Worm (Caenorhabditis elegans) whole organism, young adult: ENCODE measurements around the gene dhs-20.
A peak's percentile ranks its signal among the peaks of the same experiment; 100 is the strongest.

ENCODE experiments used
- B0261.1 ChIP-seq: sonication (generic microtip); optimal IDR thresholded peaks from 2 replicates; lab custom pipeline; 2016; ENCODE audit warnings: mild to moderate bottlenecking, missing genetic modification characterization, moderate library complexity, missing compliant biosample characterization
- C17E4.6 ChIP-seq: fragments of 200-800 bp; sonication (Bioruptor generic); IDR thresholded peaks from 2 replicates; pipeline ENCODE4 v1.3.6; 2022; ENCODE audit warnings: missing genetic modification reagents, missing genetic modification characterization, missing compliant biosample characterization
- F37B4.10 ChIP-seq: fragments of 200-800 bp; sonication (Bioruptor generic); IDR thresholded peaks from 2 replicates; pipeline ENCODE4 v1.3.6; 2022; ENCODE audit warnings: missing genetic modification characterization, missing compliant biosample characterization
- F57C9.4 ChIP-seq: sonication (generic microtip); optimal IDR thresholded peaks from 2 replicates; lab custom pipeline; 2017; ENCODE audit warnings: mild to moderate bottlenecking, missing genetic modification characterization, missing compliant biosample characterization
- K11D2.4 ChIP-seq: fragments of 200-800 bp; sonication (Bioruptor generic); IDR thresholded peaks from 2 replicates; pipeline ENCODE4 v1.3.6; 2022; ENCODE audit warnings: missing genetic modification reagents, missing genetic modification characterization, missing compliant biosample characterization
- K12H6.12 ChIP-seq: fragments of 200-800 bp; sonication (Bioruptor generic); optimal IDR thresholded peaks from 2 replicates; lab custom pipeline; 2018; ENCODE audit warnings: mild to moderate bottlenecking, missing genetic modification characterization, missing compliant biosample characterization
- T07F8.4 ChIP-seq: sonication (generic microtip); optimal IDR thresholded peaks from 2 replicates; lab custom pipeline; 2016; ENCODE audit warnings: mild to moderate bottlenecking, missing genetic modification characterization, moderate library complexity, missing compliant biosample characterization
- ama-1 ChIP-seq, 3 experiments: fragments of 150-350 bp in 1 of 3; sonication (generic microtip) in 2 of 3; optimal IDR thresholded peaks; 2 replicates each; lab custom pipeline; 2014 to 2018; ENCODE audit warnings: missing biosample characterization in 2 of 3, missing genetic modification characterization in 2 of 3, missing genetic modification reagents in 2 of 3
- aptf-2 ChIP-seq: fragments of 200-800 bp; sonication (Bioruptor generic); conservative IDR thresholded peaks from 2 replicates; pipeline ENCODE4 v1.3.6; 2022; ENCODE audit warnings: missing genetic modification reagents, missing genetic modification characterization, missing compliant biosample characterization
- athp-1 ChIP-seq: sonication (generic microtip); optimal IDR thresholded peaks from 2 replicates; lab custom pipeline; 2017; ENCODE audit warnings: mild to moderate bottlenecking, missing genetic modification characterization, missing compliant biosample characterization
- attf-5 ChIP-seq: fragments of 200-800 bp; sonication (Bioruptor generic); optimal IDR thresholded peaks from 2 replicates; lab custom pipeline; 2018; ENCODE audit warnings: mild to moderate bottlenecking, missing genetic modification characterization, missing compliant biosample characterization
- cebp-1 ChIP-seq, 2 experiments: fragments of 200-800 bp in 1 of 2; sonication (Bioruptor generic) in 1 of 2; sonication (generic microtip) in 1 of 2; IDR thresholded peaks in 1 of 2; optimal IDR thresholded peaks in 1 of 2; 2 replicates each; pipeline versions ENCODE4 v1.3.6 to Lab custom; 2017 to 2022; ENCODE audit warnings: missing compliant biosample characterization in 2 of 2, missing genetic modification characterization in 2 of 2, mild to moderate bottlenecking in 1 of 2, missing genetic modification reagents in 1 of 2, moderate library complexity in 1 of 2
- ceh-100 ChIP-seq: fragments of 200-800 bp; sonication (Bioruptor generic); IDR thresholded peaks from 2 replicates; pipeline ENCODE4 v1.3.6; 2022; ENCODE audit warnings: missing genetic modification reagents, missing genetic modification characterization, missing compliant biosample characterization
- chd-7 ChIP-seq: sonication (generic microtip); optimal IDR thresholded peaks from 2 replicates; lab custom pipeline; 2016; ENCODE audit warnings: mild to moderate bottlenecking, missing genetic modification characterization, moderate library complexity, missing compliant biosample characterization
- dox-1 ChIP-seq: fragments of 200-800 bp; sonication (Bioruptor generic); IDR thresholded peaks from 2 replicates; pipeline ENCODE4 v1.3.6; 2022; ENCODE audit warnings: missing genetic modification reagents, missing genetic modification characterization, missing compliant biosample characterization
- dpff-1 ChIP-seq: sonication (generic microtip); optimal IDR thresholded peaks from 2 replicates; lab custom pipeline; 2017; ENCODE audit warnings: mild to moderate bottlenecking, missing genetic modification characterization, missing compliant biosample characterization
- egl-18 ChIP-seq: fragments of 200-800 bp; sonication (Bioruptor generic); IDR thresholded peaks from 2 replicates; pipeline ENCODE4 v1.3.6; 2022; ENCODE audit warnings: missing genetic modification reagents, missing genetic modification characterization, missing compliant biosample characterization
- egrh-3 ChIP-seq: fragments of 200-800 bp; sonication (Bioruptor generic); IDR thresholded peaks from 2 replicates; pipeline ENCODE4 v1.3.6; 2022; ENCODE audit warnings: missing genetic modification reagents, missing genetic modification characterization, missing compliant biosample characterization
- ekl-4 ChIP-seq: fragments of 200-800 bp; sonication (Bioruptor generic); IDR thresholded peaks from 2 replicates; pipeline ENCODE4 v1.3.6; 2022; ENCODE audit warnings: missing genetic modification reagents, missing genetic modification characterization, missing compliant biosample characterization
- hlh-26 ChIP-seq: fragments of 200-800 bp; sonication (Bioruptor generic); conservative IDR thresholded peaks from 2 replicates; pipeline ENCODE4 v1.3.6; 2022; ENCODE audit warnings: missing genetic modification reagents, missing genetic modification characterization, missing compliant biosample characterization
- hmg-1.2 ChIP-seq: fragments of 200-800 bp; sonication (Bioruptor generic); IDR thresholded peaks from 2 replicates; pipeline ENCODE4 v1.3.6; 2022; ENCODE audit warnings: missing genetic modification reagents, missing genetic modification characterization, missing compliant biosample characterization
- hsf-1 ChIP-seq: fragments of 200-800 bp; sonication (Bioruptor generic); IDR thresholded peaks from 2 replicates; pipeline ENCODE4 v1.3.6; 2022; ENCODE audit warnings: missing genetic modification reagents, missing genetic modification characterization, missing compliant biosample characterization
- let-526 ChIP-seq: fragments of 200-800 bp; sonication (Bioruptor generic); IDR thresholded peaks from 2 replicates; pipeline ENCODE4 v1.3.6; 2022; ENCODE audit warnings: missing genetic modification reagents, missing genetic modification characterization, missing compliant biosample characterization
- lin-26 ChIP-seq: fragments of 200-800 bp; sonication (Bioruptor generic); IDR thresholded peaks from 2 replicates; pipeline ENCODE4 v1.3.6; 2022; ENCODE audit warnings: missing genetic modification reagents, missing genetic modification characterization, missing compliant biosample characterization
- lin-35 ChIP-seq, 3 experiments: fragments of 150-350 bp in 2 of 3; sonication (generic microtip) in 1 of 3; optimal IDR thresholded peaks; 2 replicates each; lab custom pipeline; 2014 to 2018; ENCODE audit warnings: missing biosample characterization in 3 of 3, missing genetic modification characterization in 3 of 3, missing genetic modification reagents in 3 of 3
- lsl-1 ChIP-seq: fragments of 200-800 bp; sonication (Bioruptor generic); optimal IDR thresholded peaks from 2 replicates; lab custom pipeline; 2018; ENCODE audit warnings: mild to moderate bottlenecking, missing genetic modification characterization, moderate library complexity, missing compliant biosample characterization
- madf-10 ChIP-seq: sonication (generic microtip); optimal IDR thresholded peaks from 2 replicates; lab custom pipeline; 2016; ENCODE audit warnings: mild to moderate bottlenecking, missing genetic modification characterization, missing compliant biosample characterization
- mcd-1 ChIP-seq: fragments of 200-800 bp; sonication (Bioruptor generic); IDR thresholded peaks from 2 replicates; pipeline ENCODE4 v1.3.6; 2022; ENCODE audit warnings: missing genetic modification reagents, missing genetic modification characterization, missing compliant biosample characterization
- nfyb-1 ChIP-seq: fragments of 200-800 bp; sonication (Bioruptor generic); IDR thresholded peaks from 2 replicates; pipeline ENCODE4 v1.3.6; 2022; ENCODE audit warnings: missing genetic modification reagents, missing genetic modification characterization, missing compliant biosample characterization
- nhr-179 ChIP-seq: sonication (generic microtip); optimal IDR thresholded peaks from 2 replicates; lab custom pipeline; 2016; ENCODE audit warnings: mild to moderate bottlenecking, missing genetic modification characterization, missing compliant biosample characterization
- nhr-27 ChIP-seq: fragments of 200-800 bp; sonication (Bioruptor generic); optimal IDR thresholded peaks from 2 replicates; lab custom pipeline; 2018; ENCODE audit warnings: mild to moderate bottlenecking, missing genetic modification characterization, moderate library complexity, missing compliant biosample characterization
- pbrm-1 ChIP-seq: fragments of 200-800 bp; sonication (Bioruptor generic); IDR thresholded peaks from 2 replicates; pipeline ENCODE4 v1.3.6; 2022; ENCODE audit warnings: missing genetic modification reagents, missing genetic modification characterization, missing compliant biosample characterization
- pha-4 ChIP-seq: fragments of 150-350 bp; sonication (generic microtip); optimal IDR thresholded peaks from 2 replicates; lab custom pipeline; 2014; ENCODE audit warnings: missing biosample characterization, missing genetic modification reagents, missing genetic modification characterization
- rec-8 ChIP-seq, 2 experiments: sonication (generic microtip); optimal IDR thresholded peaks; 2 replicates each; lab custom pipeline; 2016; ENCODE audit warnings: mild to moderate bottlenecking in 2 of 2, missing genetic modification characterization in 2 of 2, missing genetic modification reagents in 2 of 2, missing genotype in 2 of 2, missing biosample characterization in 1 of 2, missing compliant biosample characterization in 1 of 2, moderate library complexity in 1 of 2
- repo-1 ChIP-seq: sonication (generic microtip); optimal IDR thresholded peaks from 2 replicates; lab custom pipeline; 2017; ENCODE audit warnings: mild to moderate bottlenecking, missing genetic modification characterization, missing compliant biosample characterization
- sdz-38 ChIP-seq: sonication (generic microtip); optimal IDR thresholded peaks from 2 replicates; lab custom pipeline; 2016; ENCODE audit warnings: missing genotype, missing genetic modification characterization, missing compliant biosample characterization
- snpc-1.1 ChIP-seq: sonication (generic microtip); optimal IDR thresholded peaks from 2 replicates; lab custom pipeline; 2017; ENCODE audit warnings: missing genetic modification characterization, mild to moderate bottlenecking, missing compliant biosample characterization, antibody characterized with exemption, moderate library complexity, missing genotype, missing genetic modification reagents; ENCODE audit not compliant: insufficient read depth
- snpc-1.3 ChIP-seq: sonication (generic microtip); optimal IDR thresholded peaks from 2 replicates; lab custom pipeline; 2017; ENCODE audit warnings: missing genetic modification characterization, mild to moderate bottlenecking, missing compliant biosample characterization, antibody characterized with exemption, moderate library complexity, missing genotype, missing genetic modification reagents; ENCODE audit not compliant: insufficient read depth
- tlf-1 ChIP-seq: fragments of 200-800 bp; sonication (Bioruptor generic); optimal IDR thresholded peaks from 2 replicates; lab custom pipeline; 2018; ENCODE audit warnings: mild to moderate bottlenecking, missing genetic modification characterization, missing compliant biosample characterization
- zfh-2 ChIP-seq: fragments of 200-800 bp; sonication (Bioruptor generic); conservative IDR thresholded peaks from 2 replicates; pipeline ENCODE4 v1.3.6; 2022; ENCODE audit warnings: missing genetic modification reagents, missing genetic modification characterization, missing compliant biosample characterization
- ztf-22 ChIP-seq: fragments of 200-800 bp; sonication (Bioruptor generic); optimal IDR thresholded peaks from 2 replicates; lab custom pipeline; 2018; ENCODE audit warnings: mild to moderate bottlenecking, missing genetic modification characterization, moderate library complexity, missing compliant biosample characterization
- ztf-25 ChIP-seq: fragments of 200-800 bp; sonication (Bioruptor generic); IDR thresholded peaks from 2 replicates; pipeline ENCODE4 v1.3.6; 2022; ENCODE audit warnings: missing genetic modification reagents, missing genetic modification characterization, missing compliant biosample characterization
- ztf-3 ChIP-seq: fragments of 200-800 bp; sonication (Bioruptor generic); optimal IDR thresholded peaks from 2 replicates; lab custom pipeline; 2018; ENCODE audit warnings: mild to moderate bottlenecking, missing genetic modification characterization, missing compliant biosample characterization
- ztf-6 ChIP-seq: fragments of 200-800 bp; sonication (Bioruptor generic); IDR thresholded peaks from 2 replicates; pipeline ENCODE4 v1.3.6; 2022; ENCODE audit warnings: missing genetic modification reagents, missing genetic modification characterization, missing compliant biosample characterization

Gene dhs-20

DNA sequence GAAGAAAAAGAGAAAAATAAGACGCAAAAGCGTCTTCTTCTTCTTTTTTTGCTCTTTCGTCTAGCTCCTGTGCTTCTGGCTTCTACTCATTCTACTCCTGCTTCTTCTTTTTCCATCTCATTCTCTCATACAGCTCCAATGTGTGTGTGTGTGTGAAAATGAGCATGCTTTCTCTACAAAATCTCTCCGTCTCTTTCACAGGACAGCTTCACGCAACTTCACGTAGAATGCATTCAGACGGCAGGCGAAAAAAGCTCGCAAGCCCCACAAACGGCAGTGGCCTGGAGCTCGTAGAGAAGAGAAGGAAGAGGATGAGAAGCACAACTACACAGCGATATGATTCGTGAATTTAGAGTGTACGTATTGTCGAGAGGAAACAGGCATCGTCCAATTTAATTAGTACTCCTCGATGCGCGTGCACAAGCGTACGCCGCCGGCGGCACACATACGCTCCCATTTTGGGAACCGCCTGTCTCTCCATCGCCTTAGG lies 37.0 kb upstream of the dhs-20 start:
- TF ChIP-seq lin-35 (GFP tag; optimal IDR thresholded peaks at IDR 0.05; lab: Kevin White, UChicago) = no peak
- TF ChIP-seq chd-7 (tag; lab: Kevin White, UChicago) = peak; percentile 4
- peak; percentile 28; the same call in 1 of the 2 replicates for TF ChIP-seq hmg-1.2 (GFP tag; lab: Robert Waterston, UW)
- TF ChIP-seq cebp-1 (GFP tag; IDR thresholded peaks at IDR 0.05; lab: Robert Waterston, UW) = no peak
- TF ChIP-seq cebp-1 (tag; optimal IDR thresholded peaks at IDR 0.05; lab: Kevin White, UChicago) = peak; percentile 48
- no peak for TF ChIP-seq attf-5 (GFP tag; lab: Kevin White, UChicago)
- no peak for TF ChIP-seq hsf-1 (GFP tag; lab: Robert Waterston, UW)
- TF ChIP-seq K12H6.12 (tag; lab: Kevin White, UChicago) = peak; percentile 59
- TF ChIP-seq ztf-25 = no peak
- TF ChIP-seq zfh-2 = peak; percentile 79
- TF ChIP-seq ceh-100 (GFP tag; lab: Robert Waterston, UW) = no peak
- TF ChIP-seq repo-1 = no peak
- TF ChIP-seq mcd-1 = 0 out of 2 replicates have a peak, but pooled peaks have one; percentile 22
- no peak for TF ChIP-seq snpc-1.3 (tag; lab: Kevin White, UChicago)
- TF ChIP-seq aptf-2 = no peak

- peak; percentile 27; the same call in 1 of the 2 replicates for TF ChIP-seq pbrm-1
- TF ChIP-seq hmg-1.2 (GFP tag; lab: Robert Waterston, UW) = peak; percentile 40; the same call in 1 of the 2 replicates
- no peak for TF ChIP-seq F57C9.4 (tag; lab: Kevin White, UChicago)
- peak; percentile 29; the same call in 1 of the 2 replicates for TF ChIP-seq egrh-3 (GFP tag; lab: Robert Waterston, UW)
- TF ChIP-seq dox-1 (GFP tag; lab: Robert Waterston, UW) = no peak
- no peak for TF ChIP-seq snpc-1.1 (tag; lab: Kevin White, UChicago)
- TF ChIP-seq hlh-26 (GFP tag; lab: Robert Waterston, UW) = no peak
- TF ChIP-seq T07F8.4 = no peak
- TF ChIP-seq ztf-6 = no peak
- no peak for TF ChIP-seq dpff-1
- TF ChIP-seq ekl-4 (GFP tag; lab: Robert Waterston, UW) = no peak
- no peak for TF ChIP-seq sdz-38
- no peak for TF ChIP-seq cebp-1 (GFP tag; IDR thresholded peaks at IDR 0.05; lab: Robert Waterston, UW)
- peak; percentile 56 for TF ChIP-seq cebp-1 (tag; optimal IDR thresholded peaks at IDR 0.05; lab: Kevin White, UChicago)
- TF ChIP-seq ama-1 (optimal IDR thresholded peaks at IDR 0.05; lab: Kevin White, UChicago) = no peak
- no peak for TF ChIP-seq ama-1 (GFP tag; optimal IDR thresholded peaks at IDR 0.05; lab: Kevin White, UChicago)
- TF ChIP-seq nfyb-1 (GFP tag; lab: Robert Waterston, UW) = peak; percentile 34; the same call in 1 of the 2 replicates
- TF ChIP-seq tlf-1 (GFP tag; lab: Kevin White, UChicago) = no peak
- TF ChIP-seq C17E4.6 = no peak
- TF ChIP-seq nhr-27 (tag; lab: Kevin White, UChicago) = no peak
- no peak for TF ChIP-seq let-526
- no peak for TF ChIP-seq K11D2.4 (GFP tag; lab: Robert Waterston, UW)
- TF ChIP-seq lsl-1 = no peak
- TF ChIP-seq lin-26 (GFP tag; lab: Robert Waterston, UW) = no peak
- no peak for TF ChIP-seq B0261.1
- TF ChIP-seq nhr-179 = no peak
- no peak for TF ChIP-seq rec-8 (tag; optimal IDR thresholded peaks at IDR 0.05; lab: Kevin White, UChicago)
- peak; percentile 3 for TF ChIP-seq chd-7 (tag; lab: Kevin White, UChicago)
- TF ChIP-seq pha-4 (tag; lab: Kevin White, UChicago) = no peak
- no peak for TF ChIP-seq madf-10 (tag; lab: Kevin White, UChicago)
- peak; percentile 79 for TF ChIP-seq K12H6.12 (tag; lab: Kevin White, UChicago)
- TF ChIP-seq egl-18 = no peak
- TF ChIP-seq ztf-22 (GFP tag; lab: Kevin White, UChicago) = no peak
- peak; percentile 97 for TF ChIP-seq ztf-3 (GFP tag; lab: Kevin White, UChicago)
- no peak for TF ChIP-seq athp-1 (tag; lab: Kevin White, UChicago)
- no peak for TF ChIP-seq F37B4.10
Measured at ce11 chrV:11638634-11639117, 34.3 kb upstream of the dhs-20 start.
